Worm (Caenorhabditis elegans): Measurements from ENCODE around the gene ndua-5.

The ndua-5 gene

ce11 chrIV:9525682-9526416, 1.1 kb upstream of the ndua-5 start, which contains the start of gene elo-1 (continued):
- TF ChIP-seq nhr-90 (tag; optimal IDR thresholded peaks at IDR 0.05; ENCODE audit: poor library complexity) (peak; percentile 65), irx-1 (tag; optimal IDR thresholded peaks at IDR 0.05) (no peak), unc-130 (tag; optimal IDR thresholded peaks at IDR 0.05) (no peak), mep-1 (tag; optimal IDR thresholded peaks at IDR 0.05) (peak; percentile 68), zag-1 (tag; optimal IDR thresholded peaks at IDR 0.05) (no peak), nhr-20 (tag; optimal IDR thresholded peaks at IDR 0.05) (peak; percentile 81), elt-3 (tag; optimal IDR thresholded peaks at IDR 0.05) (peak in 4 of 6 experiments; percentile 21 to 46 (median 40)), rnt-1 (tag; optimal IDR thresholded peaks at IDR 0.05) (peak; percentile 52), lir-3 (tag; optimal IDR thresholded peaks at IDR 0.05; ENCODE audit: poor library complexity) (no peak), nhr-19 (GFP tag; conservative IDR thresholded peaks at IDR 0.05) (peak; percentile 53), hlh-17 (GFP tag; optimal IDR thresholded peaks at IDR 0.05; ENCODE audit: borderline replicate concordance) (no peak), aha-1 (tag; optimal IDR thresholded peaks at IDR 0.05) (no peak), ceh-8 (GFP tag; optimal IDR thresholded peaks at IDR 0.05) (no peak), sptf-1 (tag; optimal IDR thresholded peaks at IDR 0.05) (no peak), ceh-90 (tag; optimal IDR thresholded peaks at IDR 0.05) (no peak), nhr-77 (tag; optimal IDR thresholded peaks at IDR 0.05) (no peak), alr-1 (tag; optimal IDR thresholded peaks at IDR 0.05; ENCODE audit: borderline replicate concordance) (no peak), jun-1 (tag; optimal IDR thresholded peaks at IDR 0.05) (peak; percentile 6), tbx-2 (tag; optimal IDR thresholded peaks at IDR 0.05) (peak; percentile 5), unc-62 (GFP tag; optimal IDR thresholded peaks at IDR 0.05) (no peak), fkh-10 (GFP tag; optimal IDR thresholded peaks at IDR 0.05) (no peak), C16A3.4 (tag; optimal IDR thresholded peaks at IDR 0.05) (peak; percentile 6), nhr-71 (tag; optimal IDR thresholded peaks at IDR 0.05) (peak; percentile 76), zip-4 (GFP tag; optimal IDR thresholded peaks at IDR 0.05) (no peak), tlp-1 (tag; optimal IDR thresholded peaks at IDR 0.05) (peak; percentile 3), isw-1 (GFP tag; IDR thresholded peaks at IDR 0.05) (no peak), sup-37 (GFP tag; optimal IDR thresholded peaks at IDR 0.05) (no peak), Y116A8C.19 (tag; optimal IDR thresholded peaks at IDR 0.05; ENCODE audit: borderline replicate concordance) (no peak), nhr-237 (tag; optimal IDR thresholded peaks at IDR 0.05) (no peak), ces-1 (GFP tag; optimal IDR thresholded peaks at IDR 0.05) (no peak), nhr-76 (tag; optimal IDR thresholded peaks at IDR 0.05) (no peak), pqm-1 (tag; optimal IDR thresholded peaks at IDR 0.05) (no peak), lin-14 (GFP tag; optimal IDR thresholded peaks at IDR 0.05) (peak; percentile 84), ama-1 (optimal IDR thresholded peaks at IDR 0.05) (no peak), pax-3 (tag; optimal IDR thresholded peaks at IDR 0.05) (no peak), ztf-4 (tag; optimal IDR thresholded peaks at IDR 0.05) (no peak)

- TF ChIP-seq snpc-4 (tag; optimal IDR thresholded peaks at IDR 0.05) (no peak), fos-1 (tag; optimal IDR thresholded peaks at IDR 0.05) (no peak), lin-14 (GFP tag; optimal IDR thresholded peaks at IDR 0.05) (peak; percentile 27), efl-1 (optimal IDR thresholded peaks at IDR 0.05) (no peak), efl-1 (GFP tag; optimal IDR thresholded peaks at IDR 0.05 in 1 of 2) (peak in 1 of 2 experiments; percentile 55), C16A3.4 (tag; optimal IDR thresholded peaks at IDR 0.05) (no peak), nhr-28 (tag; optimal IDR thresholded peaks at IDR 0.05) (no peak), mab-9 (GFP tag; IDR thresholded peaks at IDR 0.05) (no peak), unc-86 (tag; optimal IDR thresholded peaks at IDR 0.05) (no peak), nhr-20 (tag; optimal IDR thresholded peaks at IDR 0.05) (no peak)
These were observed 1.6 kb downstream of the ndua-5 start for ce11 chrIV:9523139-9523538.

All from whole organism, L1 larva.